Worm (Caenorhabditis elegans) whole organism, L4 larva: ENCODE data around the gene C35A5.4.

ENCODE experiments used
- D1046.2 ChIP-seq: fragments of 200-800 bp; sonication (Bioruptor generic); IDR thresholded peaks from 2 replicates; pipeline ENCODE4 v1.3.6; 2022; ENCODE audit warnings: missing genetic modification characterization, missing compliant biosample characterization
- F26F4.8 ChIP-seq: fragments of 200-800 bp; sonication (Bioruptor generic); conservative IDR thresholded peaks from 2 replicates; pipeline ENCODE4 v1.3.6; 2022; ENCODE audit warnings: missing genetic modification characterization, missing compliant biosample characterization
- F37D6.2 ChIP-seq: sonication (generic microtip); optimal IDR thresholded peaks from 2 replicates; lab custom pipeline; 2016; ENCODE audit warnings: mild to moderate bottlenecking, missing genetic modification characterization, missing compliant biosample characterization
- R02D3.7 ChIP-seq: fragments of 150-350 bp; sonication (generic microtip); optimal IDR thresholded peaks from 3 replicates; lab custom pipeline; 2014; ENCODE audit warnings: missing biosample characterization, missing genetic modification characterization
- T20F7.1 ChIP-seq: fragments of 200-800 bp; sonication (Bioruptor generic); optimal IDR thresholded peaks from 2 replicates; lab custom pipeline; 2018; ENCODE audit warnings: mild to moderate bottlenecking, missing genetic modification characterization, missing compliant biosample characterization
- Y75B8A.6 ChIP-seq: fragments of 200-800 bp; sonication (Bioruptor generic); IDR thresholded peaks from 2 replicates; pipeline ENCODE4 v1.3.6; 2022; ENCODE audit warnings: missing genetic modification reagents, missing genetic modification characterization, missing compliant biosample characterization
- ZK546.5 ChIP-seq, 2 experiments: sonication (generic microtip); optimal IDR thresholded peaks; 2 replicates each; lab custom pipeline; 2017; ENCODE audit warnings: missing biosample characterization in 2 of 2, missing genetic modification characterization in 2 of 2
- aha-1 ChIP-seq: fragments of 150-350 bp; peaks from one replicate; lab custom pipeline; 2014; ENCODE audit warnings: missing biosample characterization, missing genetic modification characterization
- aly-2 ChIP-seq: sonication (generic microtip); optimal IDR thresholded peaks from 2 replicates; lab custom pipeline; 2018; ENCODE audit warnings: missing biosample characterization, missing genetic modification characterization
- ceh-44 ChIP-seq: fragments of 200-800 bp; sonication (Bioruptor generic); IDR thresholded peaks from 2 replicates; pipeline ENCODE4 v1.3.6; 2022; ENCODE audit warnings: missing genetic modification reagents, missing genetic modification characterization, missing compliant biosample characterization
- ceh-62 ChIP-seq: sonication (generic microtip); optimal IDR thresholded peaks from 2 replicates; lab custom pipeline; 2017; ENCODE audit warnings: missing biosample characterization, missing genetic modification characterization
- ceh-82 ChIP-seq: sonication (generic microtip); optimal IDR thresholded peaks from 2 replicates; lab custom pipeline; 2017; ENCODE audit warnings: missing biosample characterization, missing genetic modification characterization
- ces-1 ChIP-seq: fragments of 150-350 bp; sonication (generic microtip); optimal IDR thresholded peaks from 4 replicates; lab custom pipeline; 2014; ENCODE audit warnings: missing biosample characterization, missing genetic modification reagents, missing genetic modification characterization
- cey-2 ChIP-seq: sonication (generic microtip); optimal IDR thresholded peaks from 3 replicates; lab custom pipeline; 2017; ENCODE audit warnings: missing genetic modification characterization, mild to moderate bottlenecking, missing compliant biosample characterization, antibody characterized with exemption, borderline replicate concordance; ENCODE audit not compliant: insufficient read depth
- ctbp-1 ChIP-seq: fragments of 200-800 bp; sonication (Bioruptor generic); IDR thresholded peaks from 2 replicates; pipeline ENCODE4 v1.3.6; 2022; ENCODE audit warnings: missing genetic modification reagents, missing genetic modification characterization, missing compliant biosample characterization
- daf-12 ChIP-seq: fragments of 150-350 bp; optimal IDR thresholded peaks from 2 replicates; lab custom pipeline; 2014; ENCODE audit warnings: missing biosample characterization, missing genetic modification reagents, missing genetic modification characterization
- daf-16 ChIP-seq, 3 experiments: sonication (generic microtip); optimal IDR thresholded peaks; 2 replicates each; lab custom pipeline; 2016 to 2017; ENCODE audit warnings: missing genetic modification characterization in 3 of 3, missing genetic modification reagents in 3 of 3, mild to moderate bottlenecking in 2 of 3, missing compliant biosample characterization in 2 of 3, missing biosample characterization in 1 of 3, moderate library complexity in 1 of 3
- daf-8 ChIP-seq: fragments of 200-800 bp; sonication (Bioruptor generic); IDR thresholded peaks from 2 replicates; pipeline ENCODE4 v1.3.6; 2022; ENCODE audit warnings: missing genetic modification characterization, missing compliant biosample characterization
- dmd-8 ChIP-seq: fragments of 200-800 bp; sonication (Bioruptor generic); IDR thresholded peaks from 2 replicates; pipeline ENCODE4 v1.3.6; 2022; ENCODE audit warnings: missing genetic modification characterization, missing compliant biosample characterization
- dmd-9 ChIP-seq: fragments of 200-800 bp; sonication (Bioruptor generic); IDR thresholded peaks from 2 replicates; pipeline ENCODE4 v1.3.6; 2022; ENCODE audit warnings: missing genetic modification reagents, missing genetic modification characterization, missing compliant biosample characterization
- dpl-1 ChIP-seq: fragments of 150-350 bp; optimal IDR thresholded peaks from 2 replicates; lab custom pipeline; 2014; ENCODE audit warnings: missing biosample characterization, missing genetic modification reagents, missing genetic modification characterization
- duxl-1 ChIP-seq: sonication (generic microtip); optimal IDR thresholded peaks from 2 replicates; lab custom pipeline; 2016; ENCODE audit warnings: mild to moderate bottlenecking, missing genetic modification characterization, moderate library complexity, missing compliant biosample characterization; ENCODE audit not compliant: poor library complexity
- fkh-10 ChIP-seq: fragments of 150-350 bp; optimal IDR thresholded peaks from 2 replicates; lab custom pipeline; 2014; ENCODE audit warnings: missing biosample characterization, missing genetic modification reagents, missing genetic modification characterization
- fos-1 ChIP-seq: fragments of 150-350 bp; optimal IDR thresholded peaks from 2 replicates; lab custom pipeline; 2014; ENCODE audit warnings: missing biosample characterization, missing genetic modification characterization
- hlh-11 ChIP-seq: fragments of 200-800 bp; sonication (Bioruptor generic); optimal IDR thresholded peaks from 2 replicates; lab custom pipeline; 2018; ENCODE audit warnings: mild to moderate bottlenecking, missing genetic modification characterization, missing compliant biosample characterization
- hmg-1.1 ChIP-seq: fragments of 200-800 bp; sonication (Bioruptor generic); IDR thresholded peaks from 2 replicates; pipeline ENCODE4 v1.3.6; 2022; ENCODE audit warnings: missing genetic modification reagents, missing genetic modification characterization, missing compliant biosample characterization
- jun-1 ChIP-seq: fragments of 150-350 bp; optimal IDR thresholded peaks from 2 replicates; lab custom pipeline; 2014; ENCODE audit warnings: missing biosample characterization, missing genetic modification reagents, missing genetic modification characterization
- lim-7 ChIP-seq: fragments of 200-800 bp; sonication (Bioruptor generic); IDR thresholded peaks from 2 replicates; pipeline ENCODE4 v1.3.6; 2022; ENCODE audit warnings: missing genetic modification characterization, missing compliant biosample characterization
- lin-1 ChIP-seq: fragments of 200-800 bp; sonication (Bioruptor generic); IDR thresholded peaks from 2 replicates; pipeline ENCODE4 v1.3.6; 2022; ENCODE audit warnings: missing genetic modification reagents, missing genetic modification characterization, missing compliant biosample characterization
- lin-38 ChIP-seq: fragments of 200-800 bp; sonication (Bioruptor generic); IDR thresholded peaks from 2 replicates; pipeline ENCODE4 v1.3.6; 2022; ENCODE audit warnings: missing genetic modification reagents, missing genetic modification characterization, missing compliant biosample characterization
- lin-39 ChIP-seq: fragments of 150-350 bp; optimal IDR thresholded peaks from 2 replicates; lab custom pipeline; 2014; ENCODE audit warnings: missing biosample characterization, missing genetic modification reagents, missing genetic modification characterization
- mdt-29 ChIP-seq: fragments of 200-800 bp; sonication (Bioruptor generic); IDR thresholded peaks from 2 replicates; pipeline ENCODE4 v1.3.6; 2022; ENCODE audit warnings: missing genetic modification reagents, missing genetic modification characterization, missing compliant biosample characterization
- mep-1 ChIP-seq: fragments of 150-350 bp; sonication (generic microtip); optimal IDR thresholded peaks from 3 replicates; lab custom pipeline; 2014; ENCODE audit warnings: missing biosample characterization, missing genetic modification characterization
- mes-2 ChIP-seq: sonication (generic microtip); optimal IDR thresholded peaks from 2 replicates; lab custom pipeline; 2016; ENCODE audit warnings: missing genotype, mild to moderate bottlenecking, missing genetic modification characterization, missing compliant biosample characterization; ENCODE audit not compliant: poor library complexity, severe bottlenecking
- mxl-3 ChIP-seq: fragments of 200-800 bp; sonication (Bioruptor generic); optimal IDR thresholded peaks from 2 replicates; lab custom pipeline; 2018; ENCODE audit warnings: mild to moderate bottlenecking, missing genetic modification characterization, missing compliant biosample characterization
- nhr-10 ChIP-seq: fragments of 150-350 bp; optimal IDR thresholded peaks from 2 replicates; lab custom pipeline; 2014; ENCODE audit warnings: missing biosample characterization, missing genetic modification characterization
- nhr-102 ChIP-seq: sonication (generic microtip); optimal IDR thresholded peaks from 2 replicates; lab custom pipeline; 2016; ENCODE audit warnings: mild to moderate bottlenecking, missing genetic modification characterization, moderate library complexity, missing compliant biosample characterization
- nhr-11 ChIP-seq: fragments of 150-350 bp; optimal IDR thresholded peaks from 2 replicates; lab custom pipeline; 2014; ENCODE audit warnings: missing biosample characterization, missing genetic modification characterization
- nhr-41 ChIP-seq: fragments of 200-800 bp; sonication (Bioruptor generic); IDR thresholded peaks from 2 replicates; pipeline ENCODE4 v1.3.6; 2022; ENCODE audit warnings: missing genetic modification reagents, missing genetic modification characterization, missing compliant biosample characterization
- nhr-48 ChIP-seq: sonication (generic microtip); optimal IDR thresholded peaks from 2 replicates; lab custom pipeline; 2016; ENCODE audit warnings: mild to moderate bottlenecking, missing genetic modification characterization, missing compliant biosample characterization
- nhr-77 ChIP-seq: fragments of 150-350 bp; optimal IDR thresholded peaks from 2 replicates; lab custom pipeline; 2014; ENCODE audit warnings: missing biosample characterization, missing genetic modification characterization
- php-3 ChIP-seq: fragments of 200-800 bp; sonication (Bioruptor generic); IDR thresholded peaks from 2 replicates; pipeline ENCODE4 v1.3.6; 2022; ENCODE audit warnings: missing genetic modification reagents, missing genetic modification characterization, missing compliant biosample characterization
- pqm-1 ChIP-seq: sonication (generic microtip); optimal IDR thresholded peaks from 2 replicates; lab custom pipeline; 2017; ENCODE audit warnings: missing biosample characterization, missing genetic modification characterization
- set-16 ChIP-seq: fragments of 200-800 bp; sonication (Bioruptor generic); IDR thresholded peaks from 2 replicates; pipeline ENCODE4 v1.3.6; 2022; ENCODE audit warnings: missing genetic modification reagents, missing genetic modification characterization, missing compliant biosample characterization
- snpc-1.2 ChIP-seq: fragments of 200-800 bp; sonication (Bioruptor generic); IDR thresholded peaks from 2 replicates; pipeline ENCODE4 v1.3.6; 2022; ENCODE audit warnings: missing genetic modification reagents, missing genetic modification characterization, missing compliant biosample characterization
- unc-62 ChIP-seq, 3 experiments: fragments of 150-350 bp in 1 of 3; sonication (generic microtip); optimal IDR thresholded peaks in 2 of 3; peaks in 1 of 3; 1 replicate in 1 of 3; 2 replicates in 2 of 3; lab custom pipeline; 2014 to 2017; ENCODE audit warnings: missing biosample characterization in 3 of 3, missing genetic modification characterization in 3 of 3, missing genetic modification reagents in 3 of 3, missing genotype in 1 of 3
- vab-7 ChIP-seq: fragments of 200-800 bp; sonication (Bioruptor generic); IDR thresholded peaks from 2 replicates; pipeline ENCODE4 v1.3.6; 2022; ENCODE audit warnings: missing genetic modification reagents, missing genetic modification characterization, missing compliant biosample characterization
- zfp-3 ChIP-seq: fragments of 200-800 bp; sonication (Bioruptor generic); conservative IDR thresholded peaks from 2 replicates; pipeline ENCODE4 v1.3.6; 2022; ENCODE audit warnings: missing genetic modification reagents, missing genetic modification characterization, missing compliant biosample characterization
- zip-11 ChIP-seq: fragments of 200-800 bp; sonication (Bioruptor generic); IDR thresholded peaks from 2 replicates; pipeline ENCODE4 v1.3.6; 2022; ENCODE audit warnings: missing genetic modification characterization, missing compliant biosample characterization
- ztf-11 ChIP-seq: fragments of 150-350 bp; optimal IDR thresholded peaks from 2 replicates; lab custom pipeline; 2014; ENCODE audit warnings: missing biosample characterization, missing genetic modification characterization
- ztf-7 ChIP-seq: fragments of 150-350 bp; optimal IDR thresholded peaks from 2 replicates; lab custom pipeline; 2014; ENCODE audit warnings: missing biosample characterization, missing genetic modification characterization

Gene C35A5.4

DNA sequence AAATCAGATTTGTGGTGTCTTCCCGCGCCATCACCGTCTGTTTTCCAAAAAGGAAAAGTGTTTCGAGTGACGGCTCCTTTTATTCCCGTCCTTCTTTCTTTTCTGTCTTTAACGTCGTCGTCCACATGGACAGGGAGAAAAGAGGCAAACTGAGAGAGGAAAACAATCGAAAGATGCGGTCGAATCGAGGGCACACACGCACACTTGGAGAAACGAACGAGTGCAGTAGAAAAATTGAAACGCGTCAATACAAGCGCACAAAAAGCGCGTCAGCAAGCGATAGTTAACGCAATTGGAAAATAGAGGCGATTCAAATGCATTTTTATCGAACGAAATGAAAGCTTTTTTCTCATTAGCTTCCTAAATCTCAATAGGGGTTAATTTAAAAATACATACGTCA is 40.0 kb downstream of the C35A5.4 start (continued):
- TF ChIP-seq mdt-29 (no peak), pqm-1 (tag; lab: Kevin White, UChicago) (no peak), zip-11 (GFP tag; lab: Robert Waterston, UW) (no peak), unc-62 (GFP tag; optimal IDR thresholded peaks at IDR 0.05 in 1 of 2; lab: Kevin White, UChicago) (peak in 1 of 2 experiments; percentile 99), unc-62 (tag; optimal IDR thresholded peaks at IDR 0.05; lab: Kevin White, UChicago) (no peak), zfp-3 (GFP tag; lab: Robert Waterston, UW) (no peak), ceh-62 (no peak), snpc-1.2 (GFP tag; lab: Robert Waterston, UW) (no peak), ctbp-1 (GFP tag; lab: Robert Waterston, UW) (peak; percentile 75), F37D6.2 (tag; lab: Kevin White, UChicago) (peak; percentile 85), ztf-7 (peak; percentile 85), vab-7 (GFP tag; lab: Robert Waterston, UW) (peak; percentile 37; the same call in 1 of the 2 replicates), mxl-3 (GFP tag; lab: Kevin White, UChicago) (peak; percentile 94), nhr-10 (tag; lab: Kevin White, UChicago) (no peak), ceh-82 (tag; lab: Kevin White, UChicago) (no peak), cey-2 (tag; lab: Kevin White, UChicago) (no peak), fkh-10 (GFP tag; lab: Kevin White, UChicago) (peak; percentile 98), duxl-1 (tag; lab: Kevin White, UChicago) (peak; percentile 82), mep-1 (peak; percentile 94), daf-12 (tag; lab: Kevin White, UChicago) (no peak), aha-1 (tag; lab: Kevin White, UChicago) (peak; percentile 96), T20F7.1 (peak; percentile 81), jun-1 (tag; lab: Kevin White, UChicago) (peak; percentile 17), php-3 (GFP tag; lab: Robert Waterston, UW) (peak; percentile 33; the same call in 1 of the 2 replicates), lin-1 (GFP tag; lab: Robert Waterston, UW) (0 out of 2 replicates have a peak, but pooled peaks have one; percentile 29), lin-38 (GFP tag; lab: Robert Waterston, UW) (no peak; the same call in 1 of the 2 replicates), F26F4.8 (no peak), dmd-9 (GFP tag; lab: Robert Waterston, UW) (0 out of 2 replicates have a peak, but pooled peaks have one; percentile 35), mes-2 (tag; lab: Kevin White, UChicago) (peak; percentile 91), lim-7 (GFP tag; lab: Robert Waterston, UW) (no peak), set-16 (GFP tag; lab: Robert Waterston, UW) (no peak), Y75B8A.6 (no peak), fos-1 (tag; lab: Kevin White, UChicago) (no peak), ceh-44 (GFP tag; lab: Robert Waterston, UW) (no peak), ztf-11 (tag; lab: Kevin White, UChicago) (no peak), daf-16 (GFP tag; optimal IDR thresholded peaks at IDR 0.05; lab: Kevin White, UChicago) (peak in 1 of 2 experiments; percentile 71), daf-16 (tag; optimal IDR thresholded peaks at IDR 0.05; lab: Kevin White, UChicago) (peak; percentile 66), D1046.2 (GFP tag; lab: Robert Waterston, UW) (peak; percentile 31; the same call in 1 of the 2 replicates), nhr-77 (peak; percentile 77), nhr-48 (tag; lab: Kevin White, UChicago) (peak; percentile 83), aly-2 (tag; lab: Kevin White, UChicago) (no peak), nhr-11 (tag; lab: Kevin White, UChicago) (peak; percentile 94), dmd-8 (GFP tag; lab: Robert Waterston, UW) (no peak), nhr-102 (peak; percentile 81), daf-8 (GFP tag; lab: Robert Waterston, UW) (no peak), ces-1 (no peak), dpl-1 (GFP tag; lab: Kevin White, UChicago) (peak; percentile 96), nhr-41 (GFP tag; lab: Robert Waterston, UW) (no peak), lin-39 (no peak), R02D3.7 (no peak), hmg-1.1 (peak; percentile 89), hlh-11 (tag; lab: Kevin White, UChicago) (peak; percentile 89), ZK546.5 (tag; optimal IDR thresholded peaks at IDR 0.05; lab: Kevin White, UChicago) (peak in 1 of 2 experiments; percentile 3)
